Worm (Caenorhabditis elegans) whole organism, L4 larva: ENCODE measurements around the gene let-711.
A peak's percentile ranks its signal among the peaks of the same experiment; 100 is the strongest.

ENCODE experiments used
- F10B5.3 ChIP-seq: sonication (generic microtip); optimal IDR thresholded peaks from 2 replicates; lab custom pipeline; 2016; ENCODE audit warnings: mild to moderate bottlenecking, missing genetic modification characterization, missing compliant biosample characterization
- F37D6.2 ChIP-seq: sonication (generic microtip); optimal IDR thresholded peaks from 2 replicates; lab custom pipeline; 2016; ENCODE audit warnings: mild to moderate bottlenecking, missing genetic modification characterization, missing compliant biosample characterization
- F44E2.7 ChIP-seq: fragments of 200-800 bp; sonication (Bioruptor generic); IDR thresholded peaks from 2 replicates; pipeline ENCODE4 v2.1.2; 2022; ENCODE audit warnings: missing genetic modification characterization, missing compliant biosample characterization
- F49E8.2 ChIP-seq: sonication (generic microtip); optimal IDR thresholded peaks from 2 replicates; lab custom pipeline; 2016; ENCODE audit warnings: missing compliant biosample characterization, mild to moderate bottlenecking, missing genetic modification characterization, borderline replicate concordance
- T20F7.1 ChIP-seq: fragments of 200-800 bp; sonication (Bioruptor generic); optimal IDR thresholded peaks from 2 replicates; lab custom pipeline; 2018; ENCODE audit warnings: mild to moderate bottlenecking, missing genetic modification characterization, missing compliant biosample characterization
- T26A8.4 ChIP-seq: fragments of 200-800 bp; sonication (Bioruptor generic); IDR thresholded peaks from 2 replicates; pipeline ENCODE4 v1.3.6; 2022; ENCODE audit warnings: missing genetic modification characterization, missing compliant biosample characterization
- Y5F2A.4 ChIP-seq: fragments of 200-800 bp; sonication (Bioruptor generic); optimal IDR thresholded peaks from 2 replicates; lab custom pipeline; 2018; ENCODE audit warnings: mild to moderate bottlenecking, missing genetic modification characterization, missing compliant biosample characterization
- aha-1 ChIP-seq: fragments of 150-350 bp; peaks from one replicate; lab custom pipeline; 2014; ENCODE audit warnings: missing biosample characterization, missing genetic modification characterization
- aly-2 ChIP-seq: sonication (generic microtip); optimal IDR thresholded peaks from 2 replicates; lab custom pipeline; 2018; ENCODE audit warnings: missing biosample characterization, missing genetic modification characterization
- arid-1 ChIP-seq: fragments of 200-800 bp; sonication (Bioruptor generic); conservative IDR thresholded peaks from 2 replicates; pipeline ENCODE4 v1.3.6; 2022; ENCODE audit warnings: missing genetic modification reagents, missing genetic modification characterization, missing compliant biosample characterization
- attf-4 ChIP-seq: sonication (generic microtip); optimal IDR thresholded peaks from 3 replicates; lab custom pipeline; 2017; ENCODE audit warnings: missing biosample characterization, missing genetic modification characterization
- ceh-28 ChIP-seq: fragments of 150-350 bp; optimal IDR thresholded peaks from 2 replicates; lab custom pipeline; 2014; ENCODE audit warnings: missing biosample characterization, missing genetic modification reagents, missing genetic modification characterization
- ceh-32 ChIP-seq: sonication (generic microtip); optimal IDR thresholded peaks from 2 replicates; lab custom pipeline; 2016; ENCODE audit warnings: mild to moderate bottlenecking, missing genetic modification characterization, missing compliant biosample characterization; ENCODE audit not compliant: poor library complexity
- ceh-44 ChIP-seq: fragments of 200-800 bp; sonication (Bioruptor generic); IDR thresholded peaks from 2 replicates; pipeline ENCODE4 v1.3.6; 2022; ENCODE audit warnings: missing genetic modification reagents, missing genetic modification characterization, missing compliant biosample characterization
- ceh-62 ChIP-seq: sonication (generic microtip); optimal IDR thresholded peaks from 2 replicates; lab custom pipeline; 2017; ENCODE audit warnings: missing biosample characterization, missing genetic modification characterization
- ceh-82 ChIP-seq: sonication (generic microtip); optimal IDR thresholded peaks from 2 replicates; lab custom pipeline; 2017; ENCODE audit warnings: missing biosample characterization, missing genetic modification characterization
- ces-1 ChIP-seq: fragments of 150-350 bp; sonication (generic microtip); optimal IDR thresholded peaks from 4 replicates; lab custom pipeline; 2014; ENCODE audit warnings: missing biosample characterization, missing genetic modification reagents, missing genetic modification characterization
- daf-16 ChIP-seq, 3 experiments: sonication (generic microtip); optimal IDR thresholded peaks; 2 replicates each; lab custom pipeline; 2016 to 2017; ENCODE audit warnings: missing genetic modification characterization in 3 of 3, missing genetic modification reagents in 3 of 3, mild to moderate bottlenecking in 2 of 3, missing compliant biosample characterization in 2 of 3, missing biosample characterization in 1 of 3, moderate library complexity in 1 of 3
- daf-19 ChIP-seq: fragments of 200-800 bp; sonication (Bioruptor generic); conservative IDR thresholded peaks from 2 replicates; pipeline ENCODE4 v1.3.6; 2022; ENCODE audit warnings: missing genetic modification characterization, missing compliant biosample characterization
- daf-8 ChIP-seq: fragments of 200-800 bp; sonication (Bioruptor generic); IDR thresholded peaks from 2 replicates; pipeline ENCODE4 v1.3.6; 2022; ENCODE audit warnings: missing genetic modification characterization, missing compliant biosample characterization
- dmd-6 ChIP-seq: fragments of 200-800 bp; sonication (Bioruptor generic); IDR thresholded peaks from 2 replicates; pipeline ENCODE4 v1.3.6; 2022; ENCODE audit warnings: missing genetic modification reagents, missing genetic modification characterization, missing compliant biosample characterization
- dmd-9 ChIP-seq: fragments of 200-800 bp; sonication (Bioruptor generic); IDR thresholded peaks from 2 replicates; pipeline ENCODE4 v1.3.6; 2022; ENCODE audit warnings: missing genetic modification reagents, missing genetic modification characterization, missing compliant biosample characterization
- dpl-1 ChIP-seq: fragments of 150-350 bp; optimal IDR thresholded peaks from 2 replicates; lab custom pipeline; 2014; ENCODE audit warnings: missing biosample characterization, missing genetic modification reagents, missing genetic modification characterization
- duxl-1 ChIP-seq: sonication (generic microtip); optimal IDR thresholded peaks from 2 replicates; lab custom pipeline; 2016; ENCODE audit warnings: mild to moderate bottlenecking, missing genetic modification characterization, moderate library complexity, missing compliant biosample characterization; ENCODE audit not compliant: poor library complexity
- dve-1 ChIP-seq: sonication (generic microtip); optimal IDR thresholded peaks from 2 replicates; lab custom pipeline; 2017; ENCODE audit warnings: antibody characterized with exemption, mild to moderate bottlenecking, missing genetic modification characterization, missing compliant biosample characterization; ENCODE audit not compliant: insufficient read depth
- hlh-11 ChIP-seq: fragments of 200-800 bp; sonication (Bioruptor generic); optimal IDR thresholded peaks from 2 replicates; lab custom pipeline; 2018; ENCODE audit warnings: mild to moderate bottlenecking, missing genetic modification characterization, missing compliant biosample characterization
- lin-1 ChIP-seq: fragments of 200-800 bp; sonication (Bioruptor generic); IDR thresholded peaks from 2 replicates; pipeline ENCODE4 v1.3.6; 2022; ENCODE audit warnings: missing genetic modification reagents, missing genetic modification characterization, missing compliant biosample characterization
- lin-13 ChIP-seq: fragments of 150-350 bp; optimal IDR thresholded peaks from 2 replicates; lab custom pipeline; 2014; ENCODE audit warnings: missing biosample characterization, missing genetic modification reagents, missing genetic modification characterization
- lin-39 ChIP-seq: fragments of 150-350 bp; optimal IDR thresholded peaks from 2 replicates; lab custom pipeline; 2014; ENCODE audit warnings: missing biosample characterization, missing genetic modification reagents, missing genetic modification characterization
- lsy-2 ChIP-seq, 2 experiments: fragments of 150-350 bp in 1 of 2; sonication (generic microtip) in 1 of 2; optimal IDR thresholded peaks; 2 replicates each; lab custom pipeline; 2014 to 2017; ENCODE audit warnings: missing biosample characterization in 2 of 2, missing genetic modification characterization in 2 of 2
- mdt-29 ChIP-seq: fragments of 200-800 bp; sonication (Bioruptor generic); IDR thresholded peaks from 2 replicates; pipeline ENCODE4 v1.3.6; 2022; ENCODE audit warnings: missing genetic modification reagents, missing genetic modification characterization, missing compliant biosample characterization
- mep-1 ChIP-seq: fragments of 150-350 bp; sonication (generic microtip); optimal IDR thresholded peaks from 3 replicates; lab custom pipeline; 2014; ENCODE audit warnings: missing biosample characterization, missing genetic modification characterization
- nhr-10 ChIP-seq: fragments of 150-350 bp; optimal IDR thresholded peaks from 2 replicates; lab custom pipeline; 2014; ENCODE audit warnings: missing biosample characterization, missing genetic modification characterization
- nhr-11 ChIP-seq: fragments of 150-350 bp; optimal IDR thresholded peaks from 2 replicates; lab custom pipeline; 2014; ENCODE audit warnings: missing biosample characterization, missing genetic modification characterization
- nhr-25 ChIP-seq: sonication (generic microtip); optimal IDR thresholded peaks from 2 replicates; lab custom pipeline; 2017; ENCODE audit warnings: missing genetic modification characterization, mild to moderate bottlenecking, missing compliant biosample characterization, antibody characterized with exemption, moderate library complexity, borderline replicate concordance; ENCODE audit not compliant: insufficient read depth
- nhr-28 ChIP-seq: fragments of 150-350 bp; optimal IDR thresholded peaks from 2 replicates; lab custom pipeline; 2014; ENCODE audit warnings: missing biosample characterization, missing genetic modification characterization
- nhr-41 ChIP-seq: fragments of 200-800 bp; sonication (Bioruptor generic); IDR thresholded peaks from 2 replicates; pipeline ENCODE4 v1.3.6; 2022; ENCODE audit warnings: missing genetic modification reagents, missing genetic modification characterization, missing compliant biosample characterization
- nhr-42 ChIP-seq: fragments of 200-800 bp; sonication (Bioruptor generic); IDR thresholded peaks from 2 replicates; pipeline ENCODE4 v1.3.6; 2022; ENCODE audit warnings: missing genetic modification characterization, missing compliant biosample characterization
- nhr-77 ChIP-seq: fragments of 150-350 bp; optimal IDR thresholded peaks from 2 replicates; lab custom pipeline; 2014; ENCODE audit warnings: missing biosample characterization, missing genetic modification characterization
- php-3 ChIP-seq: fragments of 200-800 bp; sonication (Bioruptor generic); IDR thresholded peaks from 2 replicates; pipeline ENCODE4 v1.3.6; 2022; ENCODE audit warnings: missing genetic modification reagents, missing genetic modification characterization, missing compliant biosample characterization
- pqm-1 ChIP-seq: sonication (generic microtip); optimal IDR thresholded peaks from 2 replicates; lab custom pipeline; 2017; ENCODE audit warnings: missing biosample characterization, missing genetic modification characterization
- rbr-2 ChIP-seq: sonication (generic microtip); optimal IDR thresholded peaks from 2 replicates; lab custom pipeline; 2016; ENCODE audit warnings: missing genotype, missing genetic modification characterization, missing compliant biosample characterization
- saeg-2 ChIP-seq: fragments of 200-800 bp; sonication (Bioruptor generic); IDR thresholded peaks from 2 replicates; pipeline ENCODE4 v1.3.6; 2022; ENCODE audit warnings: missing genetic modification reagents, missing genetic modification characterization, missing compliant biosample characterization
- sdz-12 ChIP-seq: fragments of 200-800 bp; sonication (Bioruptor generic); optimal IDR thresholded peaks from 2 replicates; lab custom pipeline; 2018; ENCODE audit warnings: mild to moderate bottlenecking, missing genetic modification characterization, missing compliant biosample characterization
- snpc-1.2 ChIP-seq: fragments of 200-800 bp; sonication (Bioruptor generic); IDR thresholded peaks from 2 replicates; pipeline ENCODE4 v1.3.6; 2022; ENCODE audit warnings: missing genetic modification reagents, missing genetic modification characterization, missing compliant biosample characterization
- spr-3 ChIP-seq: fragments of 200-800 bp; sonication (Bioruptor generic); optimal IDR thresholded peaks from 2 replicates; lab custom pipeline; 2018; ENCODE audit warnings: mild to moderate bottlenecking, missing genetic modification characterization, missing compliant biosample characterization
- tra-1 ChIP-seq: fragments of 200-800 bp; sonication (Bioruptor generic); IDR thresholded peaks from 2 replicates; pipeline ENCODE4 v1.3.6; 2022; ENCODE audit warnings: missing genetic modification reagents, missing genetic modification characterization, missing compliant biosample characterization
- zag-1 ChIP-seq: fragments of 150-350 bp; optimal IDR thresholded peaks from 2 replicates; lab custom pipeline; 2014; ENCODE audit warnings: missing biosample characterization, missing genetic modification characterization
- zfp-2 ChIP-seq: sonication (generic microtip); optimal IDR thresholded peaks from 2 replicates; lab custom pipeline; 2016; ENCODE audit warnings: mild to moderate bottlenecking, missing genetic modification characterization, missing compliant biosample characterization
- ztf-7 ChIP-seq: fragments of 150-350 bp; optimal IDR thresholded peaks from 2 replicates; lab custom pipeline; 2014; ENCODE audit warnings: missing biosample characterization, missing genetic modification characterization

let-711 gene

ce11 chrIII:6988060-6988459 lies 41.5 kb downstream of the let-711 start (continued):
- TF ChIP-seq nhr-28 (tag; lab: Kevin White, UChicago) (no peak), nhr-42 (GFP tag; lab: Robert Waterston, UW) (no peak), hlh-11 (peak; percentile 52), nhr-10 (tag; lab: Kevin White, UChicago) (no peak), duxl-1 (tag; lab: Kevin White, UChicago) (no peak), attf-4 (tag; lab: Kevin White, UChicago) (no peak), aha-1 (tag; lab: Kevin White, UChicago) (peak; percentile 90), Y5F2A.4 (GFP tag; lab: Kevin White, UChicago) (no peak), snpc-1.2 (GFP tag; lab: Robert Waterston, UW) (no peak), daf-8 (no peak), arid-1 (no peak), dmd-9 (no peak), F44E2.7 (GFP tag; lab: Robert Waterston, UW) (no peak), F37D6.2 (tag; lab: Kevin White, UChicago) (no peak), nhr-11 (tag; lab: Kevin White, UChicago) (peak; percentile 80), ceh-28 (tag; lab: Kevin White, UChicago) (no peak), ceh-82 (tag; lab: Kevin White, UChicago) (no peak), spr-3 (GFP tag; lab: Kevin White, UChicago) (no peak), zfp-2 (tag; lab: Kevin White, UChicago) (no peak), ces-1 (GFP tag; lab: Kevin White, UChicago) (no peak)

ce11 chrIII:6989201-6989600 lies 42.7 kb downstream of the let-711 start:
- no peak for TF ChIP-seq pqm-1 (tag; lab: Kevin White, UChicago)
- no peak for TF ChIP-seq aly-2 (tag; lab: Kevin White, UChicago)
- TF ChIP-seq tra-1 (GFP tag; lab: Robert Waterston, UW) = no peak
- no peak for TF ChIP-seq ceh-32 (tag; lab: Kevin White, UChicago)
- TF ChIP-seq mep-1 (tag; lab: Kevin White, UChicago) = peak; percentile 28
- 0 out of 2 replicates have a peak, but pooled peaks have one; percentile 8 for TF ChIP-seq dmd-6
- TF ChIP-seq F37D6.2 (tag; lab: Kevin White, UChicago) = no peak
- no peak for TF ChIP-seq nhr-25 (tag; lab: Kevin White, UChicago)
- TF ChIP-seq lin-1 (GFP tag; lab: Robert Waterston, UW) = no peak
- TF ChIP-seq F10B5.3 (tag; lab: Kevin White, UChicago) = no peak
- no peak for TF ChIP-seq dpl-1 (GFP tag; lab: Kevin White, UChicago)
- TF ChIP-seq T26A8.4 = no peak
- no peak for TF ChIP-seq saeg-2 (GFP tag; lab: Robert Waterston, UW)
- no peak for TF ChIP-seq sdz-12
- TF ChIP-seq ceh-62 (tag; lab: Kevin White, UChicago) = no peak
- no peak for TF ChIP-seq lin-39 (tag; lab: Kevin White, UChicago)
- peak; percentile 33 for TF ChIP-seq hlh-11
- no peak for TF ChIP-seq T20F7.1 (GFP tag; lab: Kevin White, UChicago)
- no peak for TF ChIP-seq zag-1 (tag; lab: Kevin White, UChicago)
- 0 out of 2 replicates have a peak, but pooled peaks have one; percentile 37 for TF ChIP-seq php-3 (GFP tag; lab: Robert Waterston, UW)
- peak; percentile 70 for TF ChIP-seq dve-1
- TF ChIP-seq nhr-77 (tag; lab: Kevin White, UChicago) = peak; percentile 34
- TF ChIP-seq ztf-7 (tag; lab: Kevin White, UChicago) = peak; percentile 6
- TF ChIP-seq F49E8.2 (tag; lab: Kevin White, UChicago) = no peak
- no peak for TF ChIP-seq ceh-44 (GFP tag; lab: Robert Waterston, UW)
- no peak for TF ChIP-seq rbr-2 (tag; lab: Kevin White, UChicago)
- TF ChIP-seq daf-19 = no peak
- no peak for TF ChIP-seq nhr-41 (GFP tag; lab: Robert Waterston, UW)
- peak; percentile 51 for TF ChIP-seq aha-1 (tag; lab: Kevin White, UChicago)
- TF ChIP-seq duxl-1 (tag; lab: Kevin White, UChicago) = no peak
- TF ChIP-seq ceh-28 (tag; lab: Kevin White, UChicago) = no peak
- no peak for TF ChIP-seq daf-16 (GFP tag; optimal IDR thresholded peaks at IDR 0.05; lab: Kevin White, UChicago)
- TF ChIP-seq daf-16 (tag; optimal IDR thresholded peaks at IDR 0.05; lab: Kevin White, UChicago) = peak; percentile 96
- TF ChIP-seq lsy-2 (tag; optimal IDR thresholded peaks at IDR 0.05; lab: Kevin White, UChicago) = no peak
- no peak for TF ChIP-seq mdt-29 (GFP tag; lab: Robert Waterston, UW)
- no peak for TF ChIP-seq lin-13 (GFP tag; lab: Kevin White, UChicago)
